Fruit fly (Drosophila melanogaster) whole organism, adult: ENCODE results near the gene DNAlig3.
A peak's percentile ranks its signal among the peaks of the same experiment; 100 is the strongest.

Experiments used
- CG11617 ChIP-seq: fragments of 200-800 bp; sonication (Bioruptor generic); optimal IDR thresholded peaks from 2 replicates; lab custom pipeline; 2017; ENCODE audit warnings: mild to moderate bottlenecking, missing biosample characterization, missing genetic modification reagents, missing genetic modification characterization
- CG12768 ChIP-seq: fragments of 200-800 bp; sonication (Bioruptor generic); optimal IDR thresholded peaks from 2 replicates; lab custom pipeline; 2017; ENCODE audit warnings: missing biosample characterization, missing genetic modification characterization, mild to moderate bottlenecking, moderate library complexity, missing genetic modification reagents
- CG14711 ChIP-seq: fragments of 200-800 bp; sonication (Bioruptor generic); optimal IDR thresholded peaks from 2 replicates; lab custom pipeline; 2018; ENCODE audit warnings: missing biosample characterization, mild to moderate bottlenecking, missing genetic modification characterization, moderate library complexity
- CG1620 ChIP-seq: fragments of 200-800 bp; sonication (Bioruptor generic); optimal IDR thresholded peaks from 2 replicates; lab custom pipeline; 2016; ENCODE audit warnings: missing biosample characterization, missing genetic modification characterization
- CG33017 ChIP-seq: fragments of 200-800 bp; sonication (Bioruptor generic); optimal IDR thresholded peaks from 2 replicates; lab custom pipeline; 2018; ENCODE audit warnings: missing biosample characterization, mild to moderate bottlenecking, missing genetic modification characterization, moderate library complexity
- CG5204 ChIP-seq: fragments of 200-800 bp; sonication (Bioruptor generic); optimal IDR thresholded peaks from 2 replicates; lab custom pipeline; 2016; ENCODE audit warnings: missing biosample characterization, missing genetic modification characterization
- CG7045 ChIP-seq: fragments of 200-800 bp; sonication (Bioruptor generic); optimal IDR thresholded peaks from 2 replicates; lab custom pipeline; 2017; ENCODE audit warnings: missing biosample characterization, mild to moderate bottlenecking, missing genetic modification characterization
- CG7101 ChIP-seq: fragments of 200-800 bp; sonication (Bioruptor generic); optimal IDR thresholded peaks from 2 replicates; lab custom pipeline; 2018; ENCODE audit warnings: missing biosample characterization, mild to moderate bottlenecking, missing genetic modification characterization, moderate library complexity
- Clk ChIP-seq: fragments of 200-800 bp; sonication (Bioruptor generic); optimal IDR thresholded peaks from 2 replicates; lab custom pipeline; 2017; ENCODE audit warnings: missing biosample characterization, missing genetic modification characterization
- Crg-1 ChIP-seq: fragments of 200-800 bp; sonication (Bioruptor generic); optimal IDR thresholded peaks from 2 replicates; lab custom pipeline; 2016; ENCODE audit warnings: missing biosample characterization, missing genetic modification characterization
- Hr96 ChIP-seq: fragments of 200-800 bp; sonication (Bioruptor generic); optimal IDR thresholded peaks from 2 replicates; lab custom pipeline; 2016; ENCODE audit warnings: missing biosample characterization, missing genetic modification characterization
- Mnt ChIP-seq: fragments of 200-800 bp; sonication (Bioruptor generic); optimal IDR thresholded peaks from 2 replicates; lab custom pipeline; 2016; ENCODE audit warnings: missing biosample characterization, mild to moderate bottlenecking, missing genetic modification characterization
- bab1 ChIP-seq: fragments of 200-800 bp; sonication (Bioruptor generic); optimal IDR thresholded peaks from 3 replicates; lab custom pipeline; 2019; ENCODE audit warnings: missing biosample characterization, mild to moderate bottlenecking, missing genetic modification characterization, moderate library complexity
- cic ChIP-seq: fragments of 200-800 bp; sonication (Bioruptor generic); optimal IDR thresholded peaks from 2 replicates; lab custom pipeline; 2017; ENCODE audit warnings: missing biosample characterization, mild to moderate bottlenecking, missing genetic modification characterization, moderate library complexity
- cnc ChIP-seq, 2 experiments: fragments of >200 bp; optimal IDR thresholded peaks; 2 replicates each; lab custom pipeline; 2017
- kay ChIP-seq: fragments of 200-800 bp; sonication (Bioruptor generic); peaks from one replicate; lab custom pipeline; 2016; ENCODE audit warnings: missing biosample characterization, missing genetic modification characterization, borderline replicate concordance
- ovo ChIP-seq: fragments of 200-800 bp; sonication (Bioruptor generic); optimal IDR thresholded peaks from 2 replicates; lab custom pipeline; 2016; ENCODE audit warnings: missing biosample characterization, missing genetic modification characterization
- pad ChIP-seq: fragments of 200-800 bp; sonication (Bioruptor generic); optimal IDR thresholded peaks from 3 replicates; lab custom pipeline; 2017; ENCODE audit warnings: missing biosample characterization, missing genetic modification characterization, mild to moderate bottlenecking, moderate library complexity, missing genetic modification reagents
- tj ChIP-seq: fragments of 200-800 bp; sonication (Bioruptor generic); optimal IDR thresholded peaks from 3 replicates; lab custom pipeline; 2017; ENCODE audit warnings: missing biosample characterization, mild to moderate bottlenecking, missing genetic modification characterization, moderate library complexity
- toe ChIP-seq: fragments of 200-800 bp; sonication (Bioruptor generic); optimal IDR thresholded peaks from 2 replicates; lab custom pipeline; 2016; ENCODE audit warnings: missing biosample characterization, missing genetic modification characterization

Gene DNAlig3

DNA sequence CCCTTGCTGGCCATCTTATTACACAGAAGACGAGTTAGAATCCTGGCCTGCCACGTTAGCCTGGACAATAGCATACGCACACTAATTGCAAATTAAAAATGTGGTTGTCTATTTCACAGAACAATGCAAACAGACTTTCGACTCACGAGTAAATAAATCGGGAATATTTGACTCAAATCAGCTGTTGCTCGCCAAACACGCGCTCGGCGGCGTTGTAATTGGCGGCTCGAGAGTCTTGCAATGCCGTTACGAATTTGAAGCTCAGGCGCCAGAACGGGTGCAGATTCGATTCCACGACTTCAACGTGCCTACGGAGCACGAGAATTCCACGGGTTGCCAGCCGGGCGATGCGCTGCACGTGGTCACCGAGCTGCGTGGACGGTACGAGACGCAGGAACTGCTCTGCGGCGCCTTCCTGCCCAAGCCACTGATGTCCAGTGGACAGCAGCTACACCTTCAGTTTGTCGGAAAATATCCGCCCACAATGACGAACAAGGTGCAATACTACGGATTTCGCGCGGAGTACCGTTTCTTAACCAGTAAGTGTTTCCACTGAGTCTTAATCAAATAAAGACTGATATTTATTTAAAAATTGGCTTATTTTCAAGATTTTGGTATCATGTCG lies at the start of gene DNAlig3:
Gene DNAlig3, minus strand, starts transcription at position 168 of the 625 bp plus-strand sequence.
- TF ChIP-seq bab1 (GFP tag; lab: Kevin White, UChicago) (peak; percentile 10), CG33017 (tag; lab: Kevin White, UChicago) (peak; percentile 6), CG7045 (peak; percentile 46), pad (GFP tag; lab: Kevin White, UChicago) (no peak), CG12768 (GFP tag; lab: Kevin White, UChicago) (peak; percentile 44), tj (GFP tag; lab: Kevin White, UChicago) (no peak), kay (GFP tag; lab: Kevin White, UChicago) (no peak), Mnt (GFP tag; lab: Kevin White, UChicago) (peak; percentile 32), CG7101 (peak; percentile 15), CG14711 (tag; lab: Kevin White, UChicago) (peak; percentile 5), CG11617 (GFP tag; lab: Kevin White, UChicago) (peak; percentile 26), cic (GFP tag; lab: Kevin White, UChicago) (peak; percentile 30), Crg-1 (GFP tag; lab: Kevin White, UChicago) (no peak), CG5204 (GFP tag; lab: Kevin White, UChicago) (no peak)

dm6 chr3R:12451376-12451775 lies 49.7 kb upstream of the DNAlig3 start:
- TF ChIP-seq kay (GFP tag; lab: Kevin White, UChicago) (no peak), pad (GFP tag; lab: Kevin White, UChicago) (no peak), bab1 (GFP tag; lab: Kevin White, UChicago) (peak; percentile 60), CG33017 (tag; lab: Kevin White, UChicago) (peak; percentile 39), CG7045 (peak; percentile 45), CG11617 (GFP tag; lab: Kevin White, UChicago) (peak; percentile 4), CG7101 (peak; percentile 25), CG14711 (tag; lab: Kevin White, UChicago) (peak; percentile 46), CG12768 (GFP tag; lab: Kevin White, UChicago) (peak; percentile 66), Mnt (GFP tag; lab: Kevin White, UChicago) (no peak), toe (no peak)

dm6 chr3R:12450713-12451259 lies 49.1 kb upstream of the DNAlig3 start:
- TF ChIP-seq Clk: no peak
- TF ChIP-seq kay (GFP tag; lab: Kevin White, UChicago): no peak

- TF ChIP-seq Mnt (GFP tag; lab: Kevin White, UChicago): no peak
- peak; percentile 1 for TF ChIP-seq CG7045
- no peak for TF ChIP-seq pad (GFP tag; lab: Kevin White, UChicago)
- no peak for TF ChIP-seq CG5204 (GFP tag; lab: Kevin White, UChicago)
- no peak for TF ChIP-seq CG14711 (tag; lab: Kevin White, UChicago)
- TF ChIP-seq Clk: no peak
Observed at dm6 chr3R:12449617-12450242, 48.1 kb upstream of the DNAlig3 start.

- TF ChIP-seq CG5204 (GFP tag; lab: Kevin White, UChicago) (peak; percentile 97), cic (GFP tag; lab: Kevin White, UChicago) (peak; percentile 98), CG33017 (tag; lab: Kevin White, UChicago) (peak; percentile 100), CG7101 (peak; percentile 100), bab1 (GFP tag; lab: Kevin White, UChicago) (peak; percentile 100), CG12768 (GFP tag; lab: Kevin White, UChicago) (peak; percentile 99), Crg-1 (GFP tag; lab: Kevin White, UChicago) (peak; percentile 98), CG7045 (peak; percentile 97), toe (no peak), ovo (GFP tag; lab: Kevin White, UChicago) (peak; percentile 58), pad (GFP tag; lab: Kevin White, UChicago) (peak; percentile 89), tj (GFP tag; lab: Kevin White, UChicago) (peak; percentile 83), Mnt (GFP tag; lab: Kevin White, UChicago) (peak; percentile 95), CG1620 (GFP tag; lab: Kevin White, UChicago) (peak; percentile 97), cnc (optimal IDR thresholded peaks at IDR 0.05; lab: Kevin White, UChicago) (peak in 1 of 2 experiments; percentile 15), CG14711 (tag; lab: Kevin White, UChicago) (peak; percentile 99), Hr96 (peak; percentile 99), CG11617 (GFP tag; lab: Kevin White, UChicago) (peak; percentile 96), kay (GFP tag; lab: Kevin White, UChicago) (peak; percentile 99), Clk (peak; percentile 94)
Observed at dm6 chr3R:12448889-12449314, 47.3 kb upstream of the DNAlig3 start, which contains the start of gene CG18549. TSS of gene CG18549 (plus strand) at chr3R:12449296.

DNA sequence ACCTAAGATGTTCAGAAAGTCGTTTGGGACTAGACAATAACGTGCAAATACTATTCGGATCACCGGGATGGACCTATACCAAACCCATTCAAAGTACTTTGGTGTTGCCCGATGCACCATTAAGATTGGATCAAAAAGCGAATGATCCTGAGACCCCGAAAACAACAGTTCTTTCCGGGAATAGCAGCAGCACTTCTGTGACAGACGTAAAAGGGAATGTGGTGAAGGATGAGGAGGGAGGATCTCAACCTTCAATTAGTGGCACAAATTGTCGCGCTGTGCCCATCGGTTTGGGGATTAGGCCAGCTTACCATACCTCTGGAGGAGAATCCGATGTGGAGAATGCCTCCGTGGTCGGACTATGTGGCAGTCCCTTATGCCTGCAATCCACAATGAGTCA lies 46.7 kb upstream of the DNAlig3 start:
- no peak for TF ChIP-seq tj (GFP tag; lab: Kevin White, UChicago)
- no peak for TF ChIP-seq Hr96
- TF ChIP-seq CG33017 (tag; lab: Kevin White, UChicago): no peak
- TF ChIP-seq CG1620 (GFP tag; lab: Kevin White, UChicago): no peak
- no peak for TF ChIP-seq Crg-1 (GFP tag; lab: Kevin White, UChicago)
- no peak for TF ChIP-seq cic (GFP tag; lab: Kevin White, UChicago)
- TF ChIP-seq pad (GFP tag; lab: Kevin White, UChicago): no peak
- TF ChIP-seq CG7101: no peak
- no peak for TF ChIP-seq CG14711 (tag; lab: Kevin White, UChicago)
- TF ChIP-seq kay (GFP tag; lab: Kevin White, UChicago): no peak
- no peak for TF ChIP-seq bab1 (GFP tag; lab: Kevin White, UChicago)
- no peak for TF ChIP-seq Clk
